Worm (Caenorhabditis elegans) whole organism, late embryonic: Measurements from ENCODE around the gene nlp-81.

Experiments
- C08G9.2 ChIP-seq: sonication (generic microtip); optimal IDR thresholded peaks from 2 replicates; lab custom pipeline; 2016; ENCODE audit warnings: mild to moderate bottlenecking, missing genetic modification characterization, moderate library complexity, missing compliant biosample characterization
- F13H6.1 ChIP-seq: sonication (generic microtip); optimal IDR thresholded peaks from 2 replicates; lab custom pipeline; 2016; ENCODE audit warnings: missing genetic modification characterization, missing compliant biosample characterization
- K02D7.2 ChIP-seq: sonication (generic microtip); optimal IDR thresholded peaks from 2 replicates; lab custom pipeline; 2017; ENCODE audit warnings: mild to moderate bottlenecking, missing genetic modification characterization, missing compliant biosample characterization
- T23F11.4 ChIP-seq: fragments of 200-800 bp; sonication (Bioruptor generic); optimal IDR thresholded peaks from 2 replicates; lab custom pipeline; 2018; ENCODE audit warnings: mild to moderate bottlenecking, missing genetic modification characterization, missing compliant biosample characterization
- Y22D7AL.16 ChIP-seq: sonication (generic microtip); optimal IDR thresholded peaks from 2 replicates; lab custom pipeline; 2016; ENCODE audit warnings: missing genetic modification characterization, missing compliant biosample characterization
- ama-1 ChIP-seq: fragments of 150-350 bp; optimal IDR thresholded peaks from 2 replicates; lab custom pipeline; 2014
- ceh-14 ChIP-seq: sonication (generic microtip); optimal IDR thresholded peaks from 2 replicates; lab custom pipeline; 2016; ENCODE audit warnings: missing genotype, missing genetic modification characterization, missing compliant biosample characterization
- ceh-18 ChIP-seq: sonication (generic microtip); optimal IDR thresholded peaks from 2 replicates; lab custom pipeline; 2016; ENCODE audit warnings: missing genetic modification characterization, missing compliant biosample characterization
- ceh-19 ChIP-seq: fragments of 200-800 bp; sonication (Bioruptor generic); optimal IDR thresholded peaks from 2 replicates; lab custom pipeline; 2018; ENCODE audit warnings: mild to moderate bottlenecking, missing genetic modification characterization, missing compliant biosample characterization
- ceh-2 ChIP-seq: sonication (generic microtip); optimal IDR thresholded peaks from 2 replicates; lab custom pipeline; 2016; ENCODE audit warnings: missing genotype, missing genetic modification characterization, missing compliant biosample characterization
- ceh-30 ChIP-seq: fragments of 150-350 bp; optimal IDR thresholded peaks from 2 replicates; lab custom pipeline; 2014; ENCODE audit warnings: missing biosample characterization, missing genetic modification characterization
- ceh-31 ChIP-seq: sonication (generic microtip); optimal IDR thresholded peaks from 2 replicates; lab custom pipeline; 2016; ENCODE audit warnings: missing genetic modification characterization, missing compliant biosample characterization
- ceh-48 ChIP-seq: sonication (generic microtip); optimal IDR thresholded peaks from 2 replicates; lab custom pipeline; 2016; ENCODE audit warnings: missing genetic modification characterization, inconsistent platforms, missing compliant biosample characterization
- ceh-6 ChIP-seq: fragments of 200-800 bp; sonication (Bioruptor generic); optimal IDR thresholded peaks from 2 replicates; lab custom pipeline; 2018; ENCODE audit warnings: mild to moderate bottlenecking, missing genetic modification characterization, missing compliant biosample characterization
- ceh-9 ChIP-seq: sonication (generic microtip); optimal IDR thresholded peaks from 2 replicates; lab custom pipeline; 2016; ENCODE audit warnings: mild to moderate bottlenecking, missing genetic modification characterization, inconsistent platforms, missing compliant biosample characterization
- che-1 ChIP-seq: sonication (generic microtip); optimal IDR thresholded peaks from 2 replicates; lab custom pipeline; 2016; ENCODE audit warnings: mild to moderate bottlenecking, missing genetic modification characterization, missing compliant biosample characterization
- dve-1 ChIP-seq: sonication (generic microtip); optimal IDR thresholded peaks from 2 replicates; lab custom pipeline; 2017; ENCODE audit warnings: antibody characterized with exemption, mild to moderate bottlenecking, missing genetic modification characterization, missing compliant biosample characterization
- elt-4 ChIP-seq: sonication (generic microtip); optimal IDR thresholded peaks from 2 replicates; lab custom pipeline; 2016; ENCODE audit warnings: missing genetic modification characterization, missing compliant biosample characterization
- eyg-1 ChIP-seq: sonication (generic microtip); optimal IDR thresholded peaks from 2 replicates; lab custom pipeline; 2016; ENCODE audit warnings: missing genotype, missing genetic modification characterization, missing compliant biosample characterization
- fax-1 ChIP-seq: sonication (generic microtip); optimal IDR thresholded peaks from 2 replicates; lab custom pipeline; 2016; ENCODE audit warnings: missing genotype, missing genetic modification characterization, missing compliant biosample characterization
- fkh-10 ChIP-seq: fragments of 150-350 bp; optimal IDR thresholded peaks from 2 replicates; lab custom pipeline; 2014; ENCODE audit warnings: missing biosample characterization, missing genetic modification reagents, missing genetic modification characterization
- fkh-6 ChIP-seq: sonication (generic microtip); optimal IDR thresholded peaks from 2 replicates; lab custom pipeline; 2016; ENCODE audit warnings: missing genetic modification characterization, missing compliant biosample characterization
- gmeb-2 ChIP-seq: sonication (generic microtip); optimal IDR thresholded peaks from 2 replicates; lab custom pipeline; 2016; ENCODE audit warnings: missing genetic modification characterization, inconsistent platforms, missing compliant biosample characterization
- hlh-13 ChIP-seq: fragments of 200-800 bp; sonication (Bioruptor generic); optimal IDR thresholded peaks from 2 replicates; lab custom pipeline; 2018; ENCODE audit warnings: mild to moderate bottlenecking, missing genetic modification characterization, missing compliant biosample characterization
- hlh-15 ChIP-seq: sonication (generic microtip); optimal IDR thresholded peaks from 2 replicates; lab custom pipeline; 2016; ENCODE audit warnings: missing genetic modification characterization, missing compliant biosample characterization
- hlh-30 ChIP-seq: sonication (generic microtip); optimal IDR thresholded peaks from 2 replicates; lab custom pipeline; 2017; ENCODE audit warnings: antibody characterized with exemption, missing genetic modification characterization, missing compliant biosample characterization; ENCODE audit not compliant: insufficient read depth
- hlh-6 ChIP-seq: sonication (generic microtip); optimal IDR thresholded peaks from 2 replicates; lab custom pipeline; 2016; ENCODE audit warnings: missing genotype, missing genetic modification characterization, missing compliant biosample characterization
- lim-6 ChIP-seq: sonication (generic microtip); optimal IDR thresholded peaks from 2 replicates; lab custom pipeline; 2016; ENCODE audit warnings: missing genetic modification characterization, missing compliant biosample characterization
- mec-3 ChIP-seq: sonication (generic microtip); optimal IDR thresholded peaks from 2 replicates; lab custom pipeline; 2016; ENCODE audit warnings: borderline replicate concordance, missing genetic modification characterization, missing compliant biosample characterization
- nfya-1 ChIP-seq: sonication (generic microtip); optimal IDR thresholded peaks from 2 replicates; lab custom pipeline; 2017; ENCODE audit warnings: missing genetic modification characterization, mild to moderate bottlenecking, missing compliant biosample characterization, antibody characterized with exemption, moderate library complexity
- nhr-11 ChIP-seq: fragments of 150-350 bp; optimal IDR thresholded peaks from 2 replicates; lab custom pipeline; 2014; ENCODE audit warnings: missing biosample characterization, missing genetic modification characterization
- nhr-232 ChIP-seq: sonication (generic microtip); optimal IDR thresholded peaks from 2 replicates; lab custom pipeline; 2016; ENCODE audit warnings: missing genetic modification characterization, missing compliant biosample characterization
- npax-4 ChIP-seq: sonication (generic microtip); optimal IDR thresholded peaks from 2 replicates; lab custom pipeline; 2016; ENCODE audit warnings: missing genetic modification characterization, missing compliant biosample characterization
- odd-2 ChIP-seq: sonication (generic microtip); optimal IDR thresholded peaks from 2 replicates; lab custom pipeline; 2017; ENCODE audit warnings: antibody characterized with exemption, mild to moderate bottlenecking, missing genetic modification characterization, missing compliant biosample characterization
- pag-3 ChIP-seq: sonication (generic microtip); optimal IDR thresholded peaks from 2 replicates; lab custom pipeline; 2016; ENCODE audit warnings: missing compliant biosample characterization, missing genetic modification characterization, borderline replicate concordance
- pat-9 ChIP-seq: fragments of 200-800 bp; sonication (Bioruptor generic); optimal IDR thresholded peaks from 2 replicates; lab custom pipeline; 2018; ENCODE audit warnings: mild to moderate bottlenecking, missing genetic modification characterization, moderate library complexity, missing compliant biosample characterization
- pha-2 ChIP-seq: sonication (generic microtip); optimal IDR thresholded peaks from 2 replicates; lab custom pipeline; 2017; ENCODE audit warnings: mild to moderate bottlenecking, missing genetic modification characterization, missing compliant biosample characterization
- pqm-1 ChIP-seq: sonication (generic microtip); optimal IDR thresholded peaks from 2 replicates; lab custom pipeline; 2016; ENCODE audit warnings: missing genetic modification characterization, missing compliant biosample characterization
- ref-2 ChIP-seq: sonication (generic microtip); optimal IDR thresholded peaks from 2 replicates; lab custom pipeline; 2016; ENCODE audit warnings: missing genetic modification characterization, missing compliant biosample characterization
- sdc-2 ChIP-seq: sonication (generic microtip); optimal IDR thresholded peaks from 2 replicates; lab custom pipeline; 2016; ENCODE audit warnings: missing genotype, missing genetic modification characterization, missing compliant biosample characterization
- sox-2 ChIP-seq: fragments of 200-800 bp; sonication (Bioruptor generic); IDR thresholded peaks from 2 replicates; pipeline ENCODE4 v1.3.6; 2022; ENCODE audit warnings: missing genetic modification reagents, missing genetic modification characterization, missing compliant biosample characterization
- sox-4 ChIP-seq: sonication (generic microtip); optimal IDR thresholded peaks from 2 replicates; lab custom pipeline; 2017; ENCODE audit warnings: mild to moderate bottlenecking, missing genetic modification characterization, inconsistent platforms, missing compliant biosample characterization
- tbx-2 ChIP-seq: sonication (generic microtip); optimal IDR thresholded peaks from 2 replicates; lab custom pipeline; 2016; ENCODE audit warnings: missing genetic modification characterization, missing compliant biosample characterization
- tbx-7 ChIP-seq: sonication (generic microtip); optimal IDR thresholded peaks from 2 replicates; lab custom pipeline; 2016; ENCODE audit warnings: missing genotype, missing genetic modification characterization, missing compliant biosample characterization
- ttx-3 ChIP-seq: sonication (generic microtip); optimal IDR thresholded peaks from 2 replicates; lab custom pipeline; 2016; ENCODE audit warnings: missing genetic modification reagents, missing genetic modification characterization, missing compliant biosample characterization
- unc-42 ChIP-seq: sonication (generic microtip); optimal IDR thresholded peaks from 2 replicates; lab custom pipeline; 2016; ENCODE audit warnings: missing genotype, missing genetic modification characterization, missing compliant biosample characterization
- unc-55 ChIP-seq: sonication (generic microtip); optimal IDR thresholded peaks from 2 replicates; lab custom pipeline; 2017; ENCODE audit warnings: missing biosample characterization, missing genetic modification reagents, missing genetic modification characterization
- zip-5 ChIP-seq: sonication (generic microtip); optimal IDR thresholded peaks from 2 replicates; lab custom pipeline; 2016; ENCODE audit warnings: missing genetic modification characterization, missing compliant biosample characterization

The nlp-81 gene

DNA sequence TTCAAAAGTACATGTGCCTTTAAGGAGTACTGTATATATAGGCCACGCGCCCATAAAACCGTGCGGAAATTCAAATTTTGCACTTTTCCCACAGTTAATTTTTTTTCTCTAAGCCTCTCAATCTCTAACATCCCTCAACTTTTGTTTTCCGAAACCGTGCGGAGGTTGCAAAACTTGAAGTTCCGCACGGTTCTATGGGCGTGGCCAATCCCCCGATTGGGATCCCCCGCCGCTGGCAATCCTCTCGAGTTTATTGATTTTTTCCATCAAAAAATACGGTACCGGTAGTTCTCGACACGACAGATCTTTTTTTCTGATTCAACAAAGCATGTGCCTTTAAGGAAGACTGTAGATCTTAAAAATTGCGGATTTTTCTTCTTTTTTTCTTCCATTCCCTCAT lies 30.3 kb downstream of the nlp-81 start, which contains the start of gene T23E1.3:
T23E1.3 (plus strand) TSS at position 301 of the 400 bp plus-strand sequence.
- no peak for TF ChIP-seq mec-3 (tag; lab: Kevin White, UChicago)
- TF ChIP-seq dve-1 (tag; lab: Kevin White, UChicago), result no peak
- no peak for TF ChIP-seq T23F11.4 (GFP tag; lab: Kevin White, UChicago)
- TF ChIP-seq hlh-13 (GFP tag; lab: Kevin White, UChicago), result no peak
- TF ChIP-seq tbx-7 (tag; lab: Kevin White, UChicago), result no peak
- no peak for TF ChIP-seq pqm-1
- no peak for TF ChIP-seq nhr-11 (tag; lab: Kevin White, UChicago)
- no peak for TF ChIP-seq hlh-15 (tag; lab: Kevin White, UChicago)
- no peak for TF ChIP-seq ceh-19
- TF ChIP-seq pag-3 (tag; lab: Kevin White, UChicago), result no peak
- no peak for TF ChIP-seq ceh-14 (tag; lab: Kevin White, UChicago)
- TF ChIP-seq ceh-18 (tag; lab: Kevin White, UChicago), result no peak
- TF ChIP-seq ceh-9 (tag; lab: Kevin White, UChicago), result no peak
- TF ChIP-seq unc-42 (tag; lab: Kevin White, UChicago), result no peak
- no peak for TF ChIP-seq pat-9
- TF ChIP-seq Y22D7AL.16, result no peak

DNA sequence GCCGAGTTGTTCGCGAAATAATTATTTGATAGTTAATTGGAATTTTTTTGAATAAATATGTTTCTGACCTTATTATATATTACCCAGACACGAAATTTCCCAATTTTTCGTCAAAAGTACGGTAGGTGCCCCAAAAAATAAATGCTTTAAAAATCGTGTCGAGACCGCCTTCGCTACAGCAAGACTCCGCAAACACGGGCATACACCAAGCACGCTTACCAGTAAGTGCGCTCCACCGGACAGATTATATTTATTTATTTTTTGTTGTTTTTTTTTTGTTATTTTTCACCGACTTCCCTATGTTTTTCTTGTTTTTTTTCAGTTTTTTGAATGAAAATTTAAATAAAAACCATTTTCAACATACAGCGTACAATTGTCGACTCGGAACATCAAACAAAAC lies 39.4 kb downstream of the nlp-81 start:
- TF ChIP-seq pat-9, result no peak
- TF ChIP-seq ama-1 (lab: Kevin White, UChicago), result no peak
- no peak for TF ChIP-seq ceh-31
- TF ChIP-seq ceh-18 (tag; lab: Kevin White, UChicago), result no peak
- TF ChIP-seq unc-55, result no peak
- TF ChIP-seq sox-4, result no peak
- no peak for TF ChIP-seq eyg-1
- no peak for TF ChIP-seq gmeb-2
- TF ChIP-seq ceh-6, result no peak
- no peak for TF ChIP-seq pqm-1
- TF ChIP-seq pha-2, result no peak
- no peak for TF ChIP-seq odd-2 (tag; lab: Kevin White, UChicago)
- TF ChIP-seq C08G9.2 (tag; lab: Kevin White, UChicago), result no peak
- TF ChIP-seq npax-4 (tag; lab: Kevin White, UChicago), result no peak
- no peak for TF ChIP-seq hlh-30
- no peak for TF ChIP-seq zip-5 (tag; lab: Kevin White, UChicago)
- TF ChIP-seq ceh-19, result no peak
- no peak for TF ChIP-seq ceh-2 (tag; lab: Kevin White, UChicago)
- no peak for TF ChIP-seq hlh-15 (tag; lab: Kevin White, UChicago)

DNA sequence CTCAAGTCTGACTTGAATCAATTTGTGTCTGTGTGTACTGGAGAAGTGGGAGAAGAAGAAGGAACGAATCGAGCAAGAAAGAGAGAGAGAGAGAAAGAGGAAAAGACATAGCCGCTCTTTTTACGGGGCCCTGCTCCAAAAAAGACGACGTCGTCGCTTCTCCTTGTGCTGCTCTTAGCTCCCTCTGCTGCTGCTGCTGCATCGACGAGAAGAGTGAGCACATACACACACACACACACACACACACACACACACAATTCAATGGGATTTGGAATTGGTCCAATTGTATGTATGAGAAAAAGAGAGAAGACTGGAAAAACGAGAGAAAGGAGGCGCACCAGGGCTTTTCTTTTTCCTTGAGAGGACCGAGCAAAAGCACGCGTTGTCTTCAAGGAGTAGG lies 40.9 kb downstream of the nlp-81 start:
- TF ChIP-seq unc-55 (no peak), nhr-11 (tag; lab: Kevin White, UChicago) (no peak), fkh-10 (no peak), elt-4 (tag; lab: Kevin White, UChicago) (no peak), unc-42 (tag; lab: Kevin White, UChicago) (peak; percentile 93), ttx-3 (tag; lab: Kevin White, UChicago) (no peak), ceh-31 (peak; percentile 57), ceh-6 (no peak), sox-4 (no peak), tbx-7 (tag; lab: Kevin White, UChicago) (no peak), fkh-6 (tag; lab: Kevin White, UChicago) (no peak), ref-2 (no peak), lim-6 (tag; lab: Kevin White, UChicago) (no peak), eyg-1 (no peak), nfya-1 (peak; percentile 62), ceh-14 (tag; lab: Kevin White, UChicago) (peak; percentile 49), mec-3 (tag; lab: Kevin White, UChicago) (no peak), Y22D7AL.16 (no peak), che-1 (tag; lab: Kevin White, UChicago) (peak; percentile 17), nhr-232 (tag; lab: Kevin White, UChicago) (no peak), sdc-2 (tag; lab: Kevin White, UChicago) (no peak), F13H6.1 (tag; lab: Kevin White, UChicago) (peak; percentile 1), pqm-1 (no peak), odd-2 (tag; lab: Kevin White, UChicago) (no peak), ceh-48 (tag; lab: Kevin White, UChicago) (no peak), T23F11.4 (GFP tag; lab: Kevin White, UChicago) (no peak), ceh-30 (tag; lab: Kevin White, UChicago) (no peak), hlh-6 (tag; lab: Kevin White, UChicago) (no peak), sox-2 (no peak), tbx-2 (tag; lab: Kevin White, UChicago) (peak; percentile 26), fax-1 (tag; lab: Kevin White, UChicago) (no peak), hlh-15 (tag; lab: Kevin White, UChicago) (no peak), npax-4 (tag; lab: Kevin White, UChicago) (no peak), K02D7.2 (tag; lab: Kevin White, UChicago) (no peak), ceh-18 (tag; lab: Kevin White, UChicago) (peak; percentile 53)
